Fruit fly (Drosophila melanogaster) whole organism, wandering third instar larva: ENCODE results near the gene CG3224.

Experiments used
- Abd-B ChIP-seq: fragments of >200 bp; optimal IDR thresholded peaks from 2 replicates; lab custom pipeline; 2017; ENCODE audit warnings: missing biosample characterization, missing genetic modification characterization
- CG32264 ChIP-seq: fragments of 200-800 bp; sonication (Bioruptor generic); optimal IDR thresholded peaks from 2 replicates; lab custom pipeline; 2016; ENCODE audit warnings: missing biosample characterization, missing genetic modification characterization
- CG9705 ChIP-seq: fragments of 200-800 bp; sonication (Bioruptor generic); optimal IDR thresholded peaks from 2 replicates; lab custom pipeline; 2018; ENCODE audit warnings: missing biosample characterization, mild to moderate bottlenecking, missing genetic modification characterization
- CrebA ChIP-seq: fragments of 200-800 bp; sonication (Bioruptor generic); optimal IDR thresholded peaks from 2 replicates; lab custom pipeline; 2016; ENCODE audit warnings: missing biosample characterization, mild to moderate bottlenecking, missing genetic modification characterization, borderline replicate concordance
- Dfd ChIP-seq: fragments of >200 bp; optimal IDR thresholded peaks from 2 replicates; lab custom pipeline; 2017; ENCODE audit warnings: missing biosample characterization, missing genetic modification characterization
- Dif ChIP-seq: fragments of 200-275, 200-300 bp; sonication (Bioruptor generic); optimal IDR thresholded peaks from 2 replicates; lab custom pipeline; 2018; ENCODE audit warnings: missing biosample characterization, missing genetic modification characterization; ENCODE audit not compliant: partially characterized antibody
- GATAd ChIP-seq: sonication (Bioruptor generic); optimal IDR thresholded peaks from 2 replicates; lab custom pipeline; 2016; ENCODE audit warnings: missing biosample characterization, missing genetic modification characterization
- HLH106 ChIP-seq: fragments of 200-800 bp; optimal IDR thresholded peaks from 3 replicates; lab custom pipeline; 2019; ENCODE audit warnings: missing biosample characterization, mild to moderate bottlenecking, missing genetic modification characterization, moderate library complexity
- Hnf4 ChIP-seq: fragments of 200-800 bp; sonication (Bioruptor generic); optimal IDR thresholded peaks from 2 replicates; lab custom pipeline; 2016; ENCODE audit warnings: missing biosample characterization, mild to moderate bottlenecking, missing genetic modification characterization
- Hr78 ChIP-seq: fragments of >200 bp; optimal IDR thresholded peaks from 2 replicates; lab custom pipeline; 2017; ENCODE audit warnings: missing biosample characterization, missing genetic modification characterization
- Hr83 ChIP-seq: fragments of 200-300 bp; sonication (Bioruptor generic); optimal IDR thresholded peaks from 2 replicates; lab custom pipeline; 2016; ENCODE audit warnings: missing biosample characterization, mild to moderate bottlenecking, missing genetic modification characterization, moderate library complexity; ENCODE audit not compliant: poor library complexity, severe bottlenecking
- Jra ChIP-seq: sonication (Bioruptor generic); optimal IDR thresholded peaks from 2 replicates; lab custom pipeline; 2016; ENCODE audit warnings: missing biosample characterization, missing genetic modification characterization
- Mio ChIP-seq: sonication (Bioruptor generic); optimal IDR thresholded peaks from 2 replicates; lab custom pipeline; 2016; ENCODE audit warnings: missing biosample characterization, missing genetic modification characterization
- Myc ChIP-seq: fragments of >200 bp; optimal IDR thresholded peaks from 2 replicates; lab custom pipeline; 2017
- N ChIP-seq: fragments of >200 bp; optimal IDR thresholded peaks from 2 replicates; lab custom pipeline; 2018; ENCODE audit warnings: missing biosample characterization, missing external identifiers, missing genetic modification characterization
- OdsH ChIP-seq: fragments of 200-800 bp; sonication (Bioruptor generic); optimal IDR thresholded peaks from 2 replicates; lab custom pipeline; 2016; ENCODE audit warnings: missing biosample characterization, mild to moderate bottlenecking, missing genetic modification characterization
- Rel ChIP-seq, 2 experiments: fragments of 200-800 bp; sonication (Bioruptor generic) in 1 of 2; optimal IDR thresholded peaks; 2 replicates in 1 of 2; 3 replicates in 1 of 2; lab custom pipeline; 2016 to 2019; ENCODE audit warnings: mild to moderate bottlenecking in 2 of 2, missing biosample characterization in 2 of 2, missing genetic modification characterization in 2 of 2, moderate library complexity in 1 of 2
- Sp1 ChIP-seq: fragments of 200-800 bp; sonication (Bioruptor generic); optimal IDR thresholded peaks from 3 replicates; lab custom pipeline; 2019; ENCODE audit warnings: missing biosample characterization, mild to moderate bottlenecking, missing genetic modification characterization, moderate library complexity
- Vsx2 ChIP-seq: fragments of 200-300, 225-300 bp; sonication (Bioruptor generic); optimal IDR thresholded peaks from 2 replicates; lab custom pipeline; 2018; ENCODE audit warnings: missing biosample characterization, missing genetic modification characterization; ENCODE audit not compliant: partially characterized antibody
- br ChIP-seq: fragments of 200-800 bp; sonication (Bioruptor generic); optimal IDR thresholded peaks from 2 replicates; lab custom pipeline; 2016; ENCODE audit warnings: missing biosample characterization, missing genetic modification characterization
- brk ChIP-seq: fragments of 200-800 bp; sonication (Bioruptor generic); optimal IDR thresholded peaks from 2 replicates; lab custom pipeline; 2016; ENCODE audit warnings: missing biosample characterization, mild to moderate bottlenecking, missing genetic modification characterization
- dl ChIP-seq, 2 experiments: fragments of 175-275, 200-275 bp in 1 of 2; fragments of 200-275 bp in 1 of 2; sonication (Bioruptor generic); optimal IDR thresholded peaks; lab custom pipeline; 2018; ENCODE audit warnings: mild to moderate bottlenecking in 2 of 2, missing biosample characterization in 2 of 2, missing genetic modification characterization in 2 of 2, moderate library complexity in 2 of 2; ENCODE audit not compliant: partially characterized antibody in 2 of 2, insufficient read depth in 1 of 2
- dmrt93B ChIP-seq: fragments of 200-800 bp; sonication (Bioruptor generic); optimal IDR thresholded peaks from 2 replicates; lab custom pipeline; 2018; ENCODE audit warnings: missing biosample characterization, mild to moderate bottlenecking, missing genetic modification characterization
- dsf ChIP-seq: sonication (Bioruptor generic); optimal IDR thresholded peaks from 2 replicates; lab custom pipeline; 2016; ENCODE audit warnings: missing biosample characterization, missing genetic modification characterization, borderline replicate concordance
- ey ChIP-seq: fragments of 200-800 bp; sonication (Bioruptor generic); optimal IDR thresholded peaks from 2 replicates; lab custom pipeline; 2016; ENCODE audit warnings: missing biosample characterization, missing genetic modification characterization
- foxo ChIP-seq, 2 experiments: fragments of 200-800 bp; sonication (Bioruptor generic); optimal IDR thresholded peaks; 2 replicates in 1 of 2; 3 replicates in 1 of 2; lab custom pipeline; 2016 to 2017; ENCODE audit warnings: missing biosample characterization in 2 of 2, missing genetic modification characterization in 2 of 2
- fru ChIP-seq: fragments of 200-800 bp; sonication (Bioruptor generic); optimal IDR thresholded peaks from 3 replicates; lab custom pipeline; 2016; ENCODE audit warnings: missing biosample characterization, mild to moderate bottlenecking, missing genetic modification characterization
- h ChIP-seq: fragments of 200-800 bp; sonication (Bioruptor generic); optimal IDR thresholded peaks from 3 replicates; lab custom pipeline; 2016; ENCODE audit warnings: missing biosample characterization, mild to moderate bottlenecking, missing genetic modification characterization
- jim ChIP-seq: fragments of 175-275, 200-325 bp; sonication (Bioruptor generic); optimal IDR thresholded peaks from 2 replicates; lab custom pipeline; 2016; ENCODE audit warnings: missing biosample characterization, mild to moderate bottlenecking, missing genetic modification characterization
- lola ChIP-seq: fragments of >200 bp; optimal IDR thresholded peaks from 2 replicates; lab custom pipeline; 2017; ENCODE audit warnings: missing biosample characterization, missing genetic modification characterization
- pan ChIP-seq: fragments of >200 bp; optimal IDR thresholded peaks from 2 replicates; lab custom pipeline; 2017
- psq ChIP-seq: fragments of 200-800 bp; sonication (Bioruptor generic); optimal IDR thresholded peaks from 3 replicates; lab custom pipeline; 2017; ENCODE audit warnings: missing biosample characterization, mild to moderate bottlenecking, missing genetic modification characterization, moderate library complexity
- rgr ChIP-seq: fragments of 200-800 bp; sonication (Bioruptor generic); optimal IDR thresholded peaks from 3 replicates; lab custom pipeline; 2016; ENCODE audit warnings: missing biosample characterization, mild to moderate bottlenecking, missing genetic modification characterization
- sage ChIP-seq: fragments of 200-800 bp; sonication (Bioruptor generic); optimal IDR thresholded peaks from 2 replicates; lab custom pipeline; 2016; ENCODE audit warnings: missing biosample characterization, mild to moderate bottlenecking, missing genetic modification characterization
- sv ChIP-seq: fragments of 200-800 bp; sonication (Bioruptor generic); optimal IDR thresholded peaks from 3 replicates; lab custom pipeline; 2016; ENCODE audit warnings: missing biosample characterization, missing genetic modification characterization
- tai ChIP-seq: sonication (Bioruptor generic); optimal IDR thresholded peaks from 2 replicates; lab custom pipeline; 2016; ENCODE audit warnings: missing biosample characterization, missing genetic modification characterization
- usp ChIP-seq: fragments of >200 bp; optimal IDR thresholded peaks from 2 replicates; lab custom pipeline; 2017; ENCODE audit warnings: missing biosample characterization, missing genetic modification characterization
- woc ChIP-seq: sonication (Bioruptor generic); optimal IDR thresholded peaks from 2 replicates; lab custom pipeline; 2016; ENCODE audit warnings: missing biosample characterization, mild to moderate bottlenecking, missing genetic modification characterization

CG3224 gene

DNA sequence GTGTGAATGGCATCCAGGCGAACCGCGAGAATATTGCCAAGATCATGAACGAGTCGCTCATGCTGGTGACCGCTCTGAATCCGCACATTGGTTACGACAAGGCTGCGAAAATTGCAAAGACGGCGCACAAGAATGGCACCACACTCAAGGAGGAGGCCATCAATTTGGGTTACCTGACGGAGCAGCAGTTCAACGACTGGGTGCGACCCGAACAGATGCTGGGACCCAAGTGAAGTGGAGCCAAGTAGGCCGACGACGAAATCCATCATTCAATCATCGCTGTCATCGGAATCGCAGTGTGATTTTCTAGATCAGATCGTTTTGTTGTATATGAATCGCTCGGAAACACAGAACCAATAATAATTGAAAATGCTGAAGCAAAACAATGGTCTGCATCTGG is 20.2 kb upstream of the CG3224 start, which contains the start of gene Fum2:
Fum2 (plus strand) TSS at position 301 of the 400 bp plus-strand sequence.
- TF ChIP-seq dsf (GFP tag; lab: Kevin White, UChicago) (no peak), OdsH (GFP tag; lab: Kevin White, UChicago) (no peak), usp (GFP tag; lab: Kevin White, UChicago) (no peak), ey (GFP tag; lab: Kevin White, UChicago) (no peak), jim (GFP tag; lab: Kevin White, UChicago) (no peak), Rel (GFP tag; optimal IDR thresholded peaks at IDR 0.05; lab: Kevin White, UChicago) (no peak), Rel (tag; optimal IDR thresholded peaks at IDR 0.05; lab: Kevin White, UChicago) (no peak), h (GFP tag; lab: Kevin White, UChicago) (no peak), Abd-B (GFP tag; lab: Kevin White, UChicago) (no peak), psq (GFP tag; lab: Kevin White, UChicago) (no peak), CrebA (GFP tag; lab: Kevin White, UChicago) (no peak), HLH106 (tag; lab: Kevin White, UChicago) (no peak), Myc (lab: Kevin White, UChicago) (no peak)

DNA sequence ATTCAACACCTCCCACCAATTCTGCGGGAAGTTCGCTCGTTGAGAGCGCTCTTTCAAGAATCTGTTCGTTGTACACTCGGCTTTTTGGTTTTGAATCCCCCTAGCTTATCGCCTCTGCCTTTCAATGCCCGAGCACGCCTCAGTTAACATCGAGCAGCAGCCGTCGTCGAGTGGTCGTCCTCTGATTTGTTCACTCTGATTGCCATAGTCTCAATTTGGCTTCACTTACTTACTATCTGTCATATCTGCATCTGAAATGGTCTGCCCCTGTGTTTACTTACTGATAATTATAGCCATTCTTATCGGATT is 18.2 kb upstream of the CG3224 start:
- TF ChIP-seq h (GFP tag; lab: Kevin White, UChicago) (no peak), GATAd (GFP tag; lab: Kevin White, UChicago) (no peak), dmrt93B (GFP tag; lab: Kevin White, UChicago) (no peak), CG32264 (GFP tag; lab: Kevin White, UChicago) (no peak), jim (GFP tag; lab: Kevin White, UChicago) (no peak), Rel (GFP tag; optimal IDR thresholded peaks at IDR 0.05; lab: Kevin White, UChicago) (no peak), Rel (tag; optimal IDR thresholded peaks at IDR 0.05; lab: Kevin White, UChicago) (peak; percentile 84), Vsx2 (GFP tag; lab: Kevin White, UChicago) (no peak)

DNA sequence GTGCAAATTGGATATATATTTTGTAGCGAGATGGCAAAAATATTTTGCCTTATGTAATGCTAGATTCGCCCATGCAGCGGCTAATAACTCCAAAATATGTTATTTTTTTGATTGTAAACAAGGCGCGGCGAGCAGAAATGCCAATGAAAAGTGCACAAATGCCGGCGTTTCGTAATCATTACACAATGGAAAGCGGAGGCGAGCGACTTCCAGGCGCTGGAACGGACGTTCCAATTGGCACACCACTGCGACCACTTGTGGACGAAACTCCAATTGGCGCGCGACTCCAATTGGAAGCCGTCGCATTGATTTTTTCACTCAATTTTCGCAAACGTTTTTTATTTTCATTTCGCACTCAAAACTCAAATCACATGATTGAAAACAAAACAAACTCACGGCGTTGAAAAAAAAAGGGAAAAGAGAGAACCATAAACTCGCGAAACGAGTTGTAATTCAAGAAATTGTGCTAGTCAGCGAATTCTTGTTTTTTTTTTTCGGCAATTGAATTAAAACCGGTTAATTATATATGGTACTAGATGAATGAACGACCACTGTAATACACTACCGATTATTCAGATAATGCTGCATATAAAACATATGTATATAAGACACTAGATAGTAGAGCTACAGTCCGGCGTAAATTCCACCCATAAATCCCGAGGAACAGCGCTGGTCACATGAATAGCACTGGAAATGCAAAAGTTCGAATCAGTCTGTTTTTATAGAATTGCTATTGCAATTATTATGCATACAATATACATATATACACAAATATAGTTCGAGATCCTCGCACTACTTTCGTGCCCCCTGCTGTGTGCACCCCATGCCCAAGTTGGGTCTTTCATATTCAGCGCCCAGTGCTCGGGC is 17.6 kb upstream of the CG3224 start, which contains the start of gene ND-ASHI:
ND-ASHI (minus strand) TSS at position 484 of the 867 bp plus-strand sequence.
- TF ChIP-seq pan (lab: Kevin White, UChicago) (no peak), brk (GFP tag; lab: Kevin White, UChicago) (no peak), OdsH (GFP tag; lab: Kevin White, UChicago) (peak; percentile 93), Rel (GFP tag; optimal IDR thresholded peaks at IDR 0.05; lab: Kevin White, UChicago) (peak; percentile 89), Rel (tag; optimal IDR thresholded peaks at IDR 0.05; lab: Kevin White, UChicago) (no peak), sv (GFP tag; lab: Kevin White, UChicago) (peak; percentile 94), Myc (lab: Kevin White, UChicago) (no peak), dl (GFP tag; optimal IDR thresholded peaks at IDR 0.05; lab: Kevin White, UChicago; ENCODE audit: insufficient read depth in 1 of 2, partially characterized antibody in 2 of 2) (no peak), CG32264 (GFP tag; lab: Kevin White, UChicago) (peak; percentile 85), CrebA (GFP tag; lab: Kevin White, UChicago) (no peak), Hr78 (GFP tag; lab: Kevin White, UChicago) (no peak), GATAd (GFP tag; lab: Kevin White, UChicago) (peak; percentile 73), br (GFP tag; lab: Kevin White, UChicago) (peak; percentile 95), sage (peak; percentile 90), Jra (peak; percentile 90), dsf (GFP tag; lab: Kevin White, UChicago) (peak; percentile 78), Hnf4 (GFP tag; lab: Kevin White, UChicago) (no peak), Abd-B (GFP tag; lab: Kevin White, UChicago) (no peak), Vsx2 (GFP tag; lab: Kevin White, UChicago) (no peak), jim (GFP tag; lab: Kevin White, UChicago) (no peak), HLH106 (tag; lab: Kevin White, UChicago) (peak; percentile 94), lola (GFP tag; lab: Kevin White, UChicago) (no peak), h (GFP tag; lab: Kevin White, UChicago) (peak; percentile 96), Hr83 (GFP tag; lab: Kevin White, UChicago) (peak; percentile 89), Dif (GFP tag; lab: Kevin White, UChicago) (no peak), N (no peak), psq (GFP tag; lab: Kevin White, UChicago) (peak; percentile 91), rgr (peak; percentile 96), tai (no peak), Sp1 (GFP tag; lab: Kevin White, UChicago) (peak; percentile 96), Mio (peak; percentile 67), fru (peak; percentile 95), ey (GFP tag; lab: Kevin White, UChicago) (peak; percentile 95), usp (GFP tag; lab: Kevin White, UChicago) (no peak), foxo (GFP tag; optimal IDR thresholded peaks at IDR 0.05; lab: Kevin White, UChicago) (peak; percentile 68 to 97), woc (GFP tag; lab: Kevin White, UChicago) (peak; percentile 94), Dfd (GFP tag; lab: Kevin White, UChicago) (no peak), CG9705 (GFP tag; lab: Kevin White, UChicago) (peak; percentile 93), dmrt93B (GFP tag; lab: Kevin White, UChicago) (peak; percentile 94)
